Fruit fly (Drosophila melanogaster) ovary, adult (tissue): ENCODE measurements around the gene CAH8.

ENCODE experiments used
- CG17801 ChIP-seq: fragments of 200-800 bp; optimal IDR thresholded peaks from 2 replicates; lab custom pipeline; 2019; ENCODE audit warnings: missing biosample characterization, mild to moderate bottlenecking, missing genetic modification characterization, moderate library complexity; ENCODE audit not compliant: partially characterized antibody

Gene CAH8

dm6 chr3R:22356464-22357410, 32.8 kb downstream of the CAH8 start, which contains the start of gene Sar1:
TSS of gene Sar1 (plus strand) at chr3R:22356685.
- TF ChIP-seq CG17801 (GFP tag; lab: Kevin White, UChicago) = peak; percentile 14

dm6 chr3R:22351396-22351795, 38.1 kb downstream of the CAH8 start, which contains the start of gene rdhB:
TSS of gene rdhB (plus strand) at chr3R:22351696.
- TF ChIP-seq CG17801 (GFP tag; lab: Kevin White, UChicago) = no peak

dm6 chr3R:22342708-22343107, 46.8 kb downstream of the CAH8 start:
- TF ChIP-seq CG17801 (GFP tag; lab: Kevin White, UChicago) = no peak

- TF ChIP-seq CG17801 (GFP tag; lab: Kevin White, UChicago) = no peak
These were observed 47.4 kb downstream of the CAH8 start, which contains the start of gene CG5386 for dm6 chr3R:22342151-22342550. TSS of gene CG5386 (minus strand) at chr3R:22342251.

dm6 chr3R:22341652-22342051, 47.9 kb downstream of the CAH8 start:
- TF ChIP-seq CG17801 (GFP tag; lab: Kevin White, UChicago) = no peak

- TF ChIP-seq CG17801 (GFP tag; lab: Kevin White, UChicago) = no peak
These were observed 49.3 kb downstream of the CAH8 start, which contains the start of gene CG5388 for dm6 chr3R:22340207-22340606. TSS of gene CG5388 (minus strand) at chr3R:22340307.

- TF ChIP-seq CG17801 (GFP tag; lab: Kevin White, UChicago) = no peak
These were observed 50.0 kb downstream of the CAH8 start for dm6 chr3R:22339510-22339909.
